Fruit fly (Drosophila melanogaster) whole organism, adult: ENCODE data around the gene Peritrophin-15a.

Experiments used
- CG11617 ChIP-seq: fragments of 200-800 bp; sonication (Bioruptor generic); optimal IDR thresholded peaks from 2 replicates; lab custom pipeline; 2017; ENCODE audit warnings: mild to moderate bottlenecking, missing biosample characterization, missing genetic modification reagents, missing genetic modification characterization
- CG12768 ChIP-seq: fragments of 200-800 bp; sonication (Bioruptor generic); optimal IDR thresholded peaks from 2 replicates; lab custom pipeline; 2017; ENCODE audit warnings: missing biosample characterization, missing genetic modification characterization, mild to moderate bottlenecking, moderate library complexity, missing genetic modification reagents
- CG1620 ChIP-seq: fragments of 200-800 bp; sonication (Bioruptor generic); optimal IDR thresholded peaks from 2 replicates; lab custom pipeline; 2016; ENCODE audit warnings: missing biosample characterization, missing genetic modification characterization
- CG33017 ChIP-seq: fragments of 200-800 bp; sonication (Bioruptor generic); optimal IDR thresholded peaks from 2 replicates; lab custom pipeline; 2018; ENCODE audit warnings: missing biosample characterization, mild to moderate bottlenecking, missing genetic modification characterization, moderate library complexity
- CG5204 ChIP-seq: fragments of 200-800 bp; sonication (Bioruptor generic); optimal IDR thresholded peaks from 2 replicates; lab custom pipeline; 2016; ENCODE audit warnings: missing biosample characterization, missing genetic modification characterization
- CG7045 ChIP-seq: fragments of 200-800 bp; sonication (Bioruptor generic); optimal IDR thresholded peaks from 2 replicates; lab custom pipeline; 2017; ENCODE audit warnings: missing biosample characterization, mild to moderate bottlenecking, missing genetic modification characterization
- CG7101 ChIP-seq: fragments of 200-800 bp; sonication (Bioruptor generic); optimal IDR thresholded peaks from 2 replicates; lab custom pipeline; 2018; ENCODE audit warnings: missing biosample characterization, mild to moderate bottlenecking, missing genetic modification characterization, moderate library complexity
- Clk ChIP-seq: fragments of 200-800 bp; sonication (Bioruptor generic); optimal IDR thresholded peaks from 2 replicates; lab custom pipeline; 2017; ENCODE audit warnings: missing biosample characterization, missing genetic modification characterization
- Crg-1 ChIP-seq: fragments of 200-800 bp; sonication (Bioruptor generic); optimal IDR thresholded peaks from 2 replicates; lab custom pipeline; 2016; ENCODE audit warnings: missing biosample characterization, missing genetic modification characterization
- Hr96 ChIP-seq: fragments of 200-800 bp; sonication (Bioruptor generic); optimal IDR thresholded peaks from 2 replicates; lab custom pipeline; 2016; ENCODE audit warnings: missing biosample characterization, missing genetic modification characterization
- Mnt ChIP-seq: fragments of 200-800 bp; sonication (Bioruptor generic); optimal IDR thresholded peaks from 2 replicates; lab custom pipeline; 2016; ENCODE audit warnings: missing biosample characterization, mild to moderate bottlenecking, missing genetic modification characterization
- bab1 ChIP-seq: fragments of 200-800 bp; sonication (Bioruptor generic); optimal IDR thresholded peaks from 3 replicates; lab custom pipeline; 2019; ENCODE audit warnings: missing biosample characterization, mild to moderate bottlenecking, missing genetic modification characterization, moderate library complexity
- cic ChIP-seq: fragments of 200-800 bp; sonication (Bioruptor generic); optimal IDR thresholded peaks from 2 replicates; lab custom pipeline; 2017; ENCODE audit warnings: missing biosample characterization, mild to moderate bottlenecking, missing genetic modification characterization, moderate library complexity
- cnc ChIP-seq, 2 experiments: fragments of >200 bp; optimal IDR thresholded peaks; 2 replicates each; lab custom pipeline; 2017
- kay ChIP-seq: fragments of 200-800 bp; sonication (Bioruptor generic); peaks from one replicate; lab custom pipeline; 2016; ENCODE audit warnings: missing biosample characterization, missing genetic modification characterization, borderline replicate concordance
- ovo ChIP-seq: fragments of 200-800 bp; sonication (Bioruptor generic); optimal IDR thresholded peaks from 2 replicates; lab custom pipeline; 2016; ENCODE audit warnings: missing biosample characterization, missing genetic modification characterization
- pad ChIP-seq: fragments of 200-800 bp; sonication (Bioruptor generic); optimal IDR thresholded peaks from 3 replicates; lab custom pipeline; 2017; ENCODE audit warnings: missing biosample characterization, missing genetic modification characterization, mild to moderate bottlenecking, moderate library complexity, missing genetic modification reagents
- tj ChIP-seq: fragments of 200-800 bp; sonication (Bioruptor generic); optimal IDR thresholded peaks from 3 replicates; lab custom pipeline; 2017; ENCODE audit warnings: missing biosample characterization, mild to moderate bottlenecking, missing genetic modification characterization, moderate library complexity
- toe ChIP-seq: fragments of 200-800 bp; sonication (Bioruptor generic); optimal IDR thresholded peaks from 2 replicates; lab custom pipeline; 2016; ENCODE audit warnings: missing biosample characterization, missing genetic modification characterization

Peritrophin-15a gene

DNA sequence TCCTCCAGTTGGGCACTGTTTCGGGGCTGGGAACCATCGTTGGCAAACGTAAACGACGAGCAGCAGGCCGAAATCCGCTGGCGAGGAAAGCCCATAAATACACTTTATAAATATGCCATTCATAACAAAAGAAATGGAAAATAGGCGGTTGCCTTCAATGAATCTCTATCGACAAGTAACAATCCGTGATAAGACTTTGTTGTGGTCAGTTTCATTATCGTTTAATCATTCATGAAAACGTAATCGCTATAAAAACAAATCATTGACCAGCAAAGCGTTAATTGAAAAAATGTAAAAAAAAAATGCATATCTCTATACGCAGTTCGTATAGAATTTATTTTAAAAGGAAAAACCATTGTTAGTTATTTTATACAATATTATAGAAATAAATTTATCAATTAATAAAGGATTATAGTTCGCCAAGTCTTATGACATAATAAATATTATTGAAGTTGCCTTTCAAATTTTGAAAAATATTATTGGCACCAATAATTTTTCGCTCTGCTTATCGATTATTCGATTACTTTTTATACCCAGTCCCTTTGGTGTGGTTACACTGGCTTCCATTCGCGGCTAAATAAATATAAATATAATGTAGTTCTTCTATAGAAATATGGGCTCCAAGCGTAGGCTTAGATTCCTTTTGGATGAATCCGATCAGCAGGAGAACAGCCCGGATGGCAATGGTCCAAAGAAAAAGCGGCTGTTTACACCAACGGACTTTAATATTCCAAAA is 4.1 kb upstream of the Peritrophin-15a start, which contains the start of gene CG31898:
Gene CG31898, plus strand, starts transcription at position 559 of the 736 bp plus-strand sequence.
- no peak for TF ChIP-seq Crg-1 (GFP tag; lab: Kevin White, UChicago)
- peak; percentile 26 for TF ChIP-seq bab1
- TF ChIP-seq Mnt (GFP tag; lab: Kevin White, UChicago) = no peak
- peak; percentile 79 for TF ChIP-seq cic (GFP tag; lab: Kevin White, UChicago)
- TF ChIP-seq cnc (optimal IDR thresholded peaks at IDR 0.05; lab: Kevin White, UChicago) = no peak
- TF ChIP-seq tj = no peak
- no peak for TF ChIP-seq kay (GFP tag; lab: Kevin White, UChicago)
- TF ChIP-seq Clk = no peak
- no peak for TF ChIP-seq CG33017 (tag; lab: Kevin White, UChicago)

dm6 chr2L:8398721-8399120 is 2.8 kb upstream of the Peritrophin-15a start, which contains the start of gene CG13386:
CG13386 (plus strand) TSS chr2L:8399021.
- TF ChIP-seq Hr96 (GFP tag; lab: Kevin White, UChicago) (no peak), bab1 (no peak)

DNA sequence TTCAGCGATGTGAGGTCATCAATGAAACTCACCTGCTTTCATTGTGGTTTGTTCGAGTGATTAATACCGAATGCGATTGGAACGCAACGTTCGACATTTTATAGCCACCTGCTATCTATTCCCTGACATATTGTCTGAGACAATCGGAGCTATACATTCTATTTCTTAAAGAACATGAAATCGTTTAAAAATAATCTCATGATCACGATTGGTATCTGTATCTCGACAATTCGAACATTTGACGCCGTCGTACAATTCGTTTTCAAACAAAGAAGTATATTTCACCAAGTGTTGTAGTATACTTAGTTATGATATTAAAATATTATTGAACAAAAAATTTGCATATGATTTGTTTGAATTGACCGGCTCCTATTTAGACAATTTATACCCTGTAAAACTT is 1.1 kb downstream of the Peritrophin-15a start, which contains the start of gene Peritrophin-15b:
Gene Peritrophin-15b, minus strand, starts transcription at position 101 of the 400 bp plus-strand sequence.
- TF ChIP-seq toe (GFP tag; lab: Kevin White, UChicago) (no peak), Crg-1 (GFP tag; lab: Kevin White, UChicago) (no peak)

- TF ChIP-seq kay (GFP tag; lab: Kevin White, UChicago) (no peak), CG7101 (no peak), Crg-1 (GFP tag; lab: Kevin White, UChicago) (no peak), CG12768 (GFP tag; lab: Kevin White, UChicago) (no peak), tj (no peak), cic (GFP tag; lab: Kevin White, UChicago) (no peak), CG33017 (tag; lab: Kevin White, UChicago) (no peak), toe (GFP tag; lab: Kevin White, UChicago) (no peak), CG11617 (GFP tag; lab: Kevin White, UChicago) (no peak), pad (no peak), CG7045 (GFP tag; lab: Kevin White, UChicago) (no peak), CG1620 (GFP tag; lab: Kevin White, UChicago) (no peak), Clk (no peak), cnc (optimal IDR thresholded peaks at IDR 0.05; lab: Kevin White, UChicago) (no peak), Mnt (GFP tag; lab: Kevin White, UChicago) (no peak), ovo (GFP tag; lab: Kevin White, UChicago) (no peak)
Observed at dm6 chr2L:8394180-8394579, 1.7 kb downstream of the Peritrophin-15a start, which contains the start of gene lectin-29Ca. lectin-29Ca (minus strand) TSS chr2L:8394280.

DNA sequence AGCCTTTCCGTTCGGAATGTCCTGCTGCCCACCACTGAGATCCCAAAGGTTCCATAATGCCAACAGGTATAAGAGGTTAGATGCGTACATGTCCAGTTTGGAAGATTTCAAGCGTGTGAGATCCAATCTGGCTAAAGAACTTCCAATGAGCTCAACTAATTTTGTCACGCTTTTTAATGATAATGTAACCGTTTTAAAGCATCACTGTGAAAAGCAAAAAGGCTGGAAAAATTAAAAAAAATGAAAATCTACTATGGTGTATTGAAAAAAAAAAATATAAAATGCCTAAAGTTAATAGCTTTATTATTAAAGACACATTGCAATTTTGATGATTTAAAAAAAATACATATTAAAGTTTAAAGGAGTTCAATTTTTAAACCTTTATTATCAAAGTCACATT is 2.8 kb downstream of the Peritrophin-15a start, which contains the start of gene Acp29AB:
Gene Acp29AB, minus strand, starts transcription at position 101 of the 400 bp plus-strand sequence.
- peak; percentile 62 for TF ChIP-seq kay (GFP tag; lab: Kevin White, UChicago)
- TF ChIP-seq CG33017 (tag; lab: Kevin White, UChicago) = no peak

DNA sequence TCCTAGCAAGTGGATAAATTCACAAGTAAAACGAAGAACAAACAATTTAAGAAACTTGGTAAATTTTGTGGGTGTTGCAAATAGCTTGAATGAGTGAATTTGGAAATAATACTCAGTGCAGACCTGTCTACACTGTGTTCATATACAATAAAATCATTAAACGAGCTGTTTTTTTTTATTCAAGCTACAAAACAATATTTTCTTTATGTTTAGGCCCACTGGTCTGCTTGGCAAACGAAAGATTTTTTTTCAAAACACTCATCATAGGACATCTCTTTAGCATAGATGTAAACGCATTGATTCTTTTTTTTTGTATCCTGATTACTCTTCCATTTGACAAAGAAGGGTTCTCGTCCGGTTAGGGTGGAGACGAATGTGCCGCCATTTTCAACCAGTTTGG is 3.6 kb downstream of the Peritrophin-15a start, which contains the start of gene CG42820:
Gene CG42820, minus strand, starts transcription at position 101 of the 400 bp plus-strand sequence.
- TF ChIP-seq CG7045 (GFP tag; lab: Kevin White, UChicago) (no peak), Clk (no peak), cnc (optimal IDR thresholded peaks at IDR 0.05; lab: Kevin White, UChicago) (no peak), bab1 (no peak), Hr96 (GFP tag; lab: Kevin White, UChicago) (no peak), CG33017 (tag; lab: Kevin White, UChicago) (no peak), CG7101 (no peak), kay (GFP tag; lab: Kevin White, UChicago) (no peak), ovo (GFP tag; lab: Kevin White, UChicago) (no peak), CG11617 (GFP tag; lab: Kevin White, UChicago) (no peak), toe (GFP tag; lab: Kevin White, UChicago) (no peak), CG1620 (GFP tag; lab: Kevin White, UChicago) (no peak), tj (no peak)

DNA sequence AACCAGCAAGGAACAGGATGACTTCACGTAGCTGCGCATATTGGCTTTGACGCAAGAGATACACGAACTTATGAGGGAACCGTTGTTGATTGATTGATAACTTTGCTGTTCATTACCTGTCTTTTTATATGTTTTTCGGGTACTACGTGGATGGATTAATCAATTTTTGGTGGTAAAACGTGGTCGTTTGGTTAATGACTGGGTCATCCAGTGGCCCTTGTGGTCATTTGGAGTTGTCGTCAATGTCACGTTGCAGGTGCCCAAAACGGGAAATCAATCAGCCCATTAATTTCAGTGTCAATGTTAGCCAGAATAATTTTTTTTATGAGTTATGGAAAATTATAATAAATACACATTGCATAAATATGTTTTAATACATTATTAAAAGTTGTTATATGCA is 6.7 kb downstream of the Peritrophin-15a start, which contains the start of gene CG42819:
Gene CG42819, minus strand, starts transcription at position 101 of the 400 bp plus-strand sequence.
- TF ChIP-seq CG7101 = no peak
- no peak for TF ChIP-seq pad
- no peak for TF ChIP-seq cnc (optimal IDR thresholded peaks at IDR 0.05; lab: Kevin White, UChicago)
- TF ChIP-seq Hr96 (GFP tag; lab: Kevin White, UChicago) = no peak
- TF ChIP-seq CG11617 (GFP tag; lab: Kevin White, UChicago) = no peak
- no peak for TF ChIP-seq CG1620 (GFP tag; lab: Kevin White, UChicago)
- no peak for TF ChIP-seq CG33017 (tag; lab: Kevin White, UChicago)
- no peak for TF ChIP-seq CG12768 (GFP tag; lab: Kevin White, UChicago)
- TF ChIP-seq CG5204 (GFP tag; lab: Kevin White, UChicago) = no peak
- no peak for TF ChIP-seq Clk
